Fruit fly (Drosophila melanogaster) whole organism, wandering third instar larva: ENCODE measurements around the gene CG33267.

Experiments used
- h ChIP-seq: fragments of 200-800 bp; sonication (Bioruptor generic); optimal IDR thresholded peaks from 3 replicates; lab custom pipeline; 2016; ENCODE audit warnings: missing biosample characterization, mild to moderate bottlenecking, missing genetic modification characterization
- sv ChIP-seq: fragments of 200-800 bp; sonication (Bioruptor generic); optimal IDR thresholded peaks from 3 replicates; lab custom pipeline; 2016; ENCODE audit warnings: missing biosample characterization, missing genetic modification characterization

DNA sequence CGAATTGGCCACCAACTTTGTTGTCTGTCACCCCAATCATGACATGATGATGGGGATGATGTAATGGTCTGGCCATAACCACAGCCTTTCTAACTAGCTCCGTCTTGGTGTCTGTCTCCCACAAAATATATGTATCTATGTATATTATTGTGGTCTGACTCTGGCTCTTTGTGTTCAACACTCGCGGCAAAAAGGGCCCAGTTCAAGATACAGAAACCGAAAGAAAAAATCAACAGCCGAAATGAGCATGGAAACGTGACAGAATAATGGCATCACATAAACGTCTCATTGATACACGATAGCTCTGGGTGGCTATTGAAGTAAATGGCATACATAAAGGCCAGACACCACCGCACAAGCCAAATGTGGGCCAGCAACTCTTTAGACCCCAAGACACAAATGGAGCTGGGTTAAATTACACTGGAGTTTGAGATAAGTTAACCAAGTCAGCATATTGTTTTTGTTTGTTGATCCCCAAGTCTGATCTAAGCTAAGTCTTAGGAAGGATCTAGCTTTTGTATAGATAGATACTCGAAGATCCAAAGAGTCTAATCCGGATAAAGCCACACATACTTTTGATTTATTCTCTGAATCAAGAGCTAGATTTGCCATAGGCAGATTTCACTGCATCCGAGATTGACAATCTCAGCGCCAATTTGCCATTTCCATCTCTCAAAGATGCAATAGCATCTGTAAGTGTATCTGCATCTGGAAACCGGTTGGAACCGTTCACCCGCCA is 32.1 kb upstream of the CG33267 start:
- TF ChIP-seq sv (GFP tag; lab: Kevin White, UChicago) (no peak), h (GFP tag; lab: Kevin White, UChicago) (no peak)
